Fruit fly (Drosophila melanogaster): Measurements from ENCODE around the gene CG10286.

DNA sequence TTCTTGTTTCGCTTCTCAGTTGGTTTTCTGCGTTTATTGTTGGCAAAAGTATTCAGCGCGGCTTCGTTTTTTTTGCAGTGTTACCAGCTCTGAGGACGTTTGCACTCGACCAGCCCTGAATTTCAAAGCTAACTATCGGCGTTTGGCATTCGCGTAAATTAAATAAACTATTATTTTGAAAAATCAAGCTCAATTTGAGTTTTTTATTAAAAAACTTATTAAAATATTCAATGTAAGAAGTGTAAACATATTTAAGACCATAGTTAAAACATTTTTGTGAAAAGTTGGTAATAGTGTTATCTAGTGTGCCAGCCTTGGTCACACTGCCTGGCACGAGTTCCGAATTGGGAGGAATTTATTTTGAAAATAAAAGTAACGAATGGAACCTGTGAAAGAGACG is 23.0 kb upstream of the CG10286 start, which contains the start of the genes SmD2 and CG18048:
- TF ChIP-seq CG8478 (optimal IDR thresholded peaks at IDR 0.05) (no peak), CTCF (optimal IDR thresholded peaks at IDR 0.05) (no peak)
